Fruit fly (Drosophila melanogaster) whole organism, embryonic: Measurements from ENCODE around the gene Srrm234.
A peak's percentile ranks its signal among the peaks of the same experiment; 100 is the strongest.

Experiments
- Blimp-1 ChIP-seq: fragments of 200-800 bp; sonication (Bioruptor generic); optimal IDR thresholded peaks from 3 replicates; lab custom pipeline; 2018; ENCODE audit warnings: missing biosample characterization, missing genetic modification characterization, mild to moderate bottlenecking, moderate library complexity, missing genetic modification reagents
- CG10321 ChIP-seq: fragments of 200-800 bp; sonication (Bioruptor generic); IDR thresholded peaks from 2 replicates; pipeline ENCODE4 v1.3.6; 2022; ENCODE audit warnings: missing biosample characterization, missing genetic modification characterization
- CG10431 ChIP-seq: fragments of 200-800 bp; sonication (Bioruptor generic); optimal IDR thresholded peaks from 3 replicates; lab custom pipeline; 2018; ENCODE audit warnings: missing biosample characterization, mild to moderate bottlenecking, missing genetic modification characterization
- CG10543 ChIP-seq: fragments of 200-800 bp; sonication (Bioruptor generic); optimal IDR thresholded peaks from 3 replicates; lab custom pipeline; 2017; ENCODE audit warnings: missing biosample characterization, mild to moderate bottlenecking, missing genetic modification characterization, moderate library complexity
- CG11085 ChIP-seq: fragments of 200-800 bp; sonication (Bioruptor generic); IDR thresholded peaks from 2 replicates; pipeline ENCODE4 v1.3.6; 2022; ENCODE audit warnings: missing biosample characterization, missing genetic modification characterization
- CG11696 ChIP-seq: fragments of 200-800 bp; sonication (Bioruptor generic); IDR thresholded peaks from 2 replicates; pipeline ENCODE4 v1.3.6; 2022; ENCODE audit warnings: missing biosample characterization, missing genetic modification characterization
- CG12659 ChIP-seq: fragments of 200-800 bp; sonication (Bioruptor generic); optimal IDR thresholded peaks from 3 replicates; lab custom pipeline; 2017; ENCODE audit warnings: mild to moderate bottlenecking, missing biosample characterization, missing genetic modification reagents, missing genetic modification characterization
- CG13775 ChIP-seq: fragments of 200-800 bp; sonication (Bioruptor generic); optimal IDR thresholded peaks from 3 replicates; lab custom pipeline; 2017; ENCODE audit warnings: missing biosample characterization, mild to moderate bottlenecking, missing genetic modification characterization
- CG14710 ChIP-seq: fragments of 200-800 bp; sonication (Bioruptor generic); optimal IDR thresholded peaks from 3 replicates; lab custom pipeline; 2019; ENCODE audit warnings: missing biosample characterization, mild to moderate bottlenecking, missing genetic modification characterization, moderate library complexity
- CG15601 ChIP-seq: fragments of 200-800 bp; sonication (Bioruptor generic); optimal IDR thresholded peaks from 3 replicates; lab custom pipeline; 2019; ENCODE audit warnings: missing biosample characterization, mild to moderate bottlenecking, missing genetic modification characterization, moderate library complexity
- CG3065 ChIP-seq: fragments of 200-800 bp; sonication (Bioruptor generic); optimal IDR thresholded peaks from 2 replicates; lab custom pipeline; 2016; ENCODE audit warnings: missing biosample characterization, missing genetic modification characterization
- CG3163 ChIP-seq: fragments of 200-800 bp; sonication (Bioruptor generic); optimal IDR thresholded peaks from 3 replicates; lab custom pipeline; 2016; ENCODE audit warnings: missing biosample characterization, missing genetic modification characterization
- CG3281 ChIP-seq: fragments of 200-800 bp; sonication (Bioruptor generic); optimal IDR thresholded peaks from 3 replicates; lab custom pipeline; 2017; ENCODE audit warnings: missing biosample characterization, mild to moderate bottlenecking, missing genetic modification characterization
- CG3995 ChIP-seq: fragments of 200-800 bp; sonication (Bioruptor generic); optimal IDR thresholded peaks from 3 replicates; lab custom pipeline; 2016; ENCODE audit warnings: missing biosample characterization, missing genetic modification characterization
- CG4404 ChIP-seq: fragments of 200-800 bp; sonication (Bioruptor generic); IDR thresholded peaks from 2 replicates; pipeline ENCODE4 v1.3.6; 2022; ENCODE audit warnings: missing biosample characterization, missing genetic modification characterization
- CHES-1-like ChIP-seq: fragments of 200-800 bp; sonication (Bioruptor generic); optimal IDR thresholded peaks from 2 replicates; lab custom pipeline; 2016; ENCODE audit warnings: missing biosample characterization, missing genetic modification characterization
- Dll ChIP-seq: fragments of 200-800 bp; sonication (Bioruptor generic); IDR thresholded peaks from 4 replicates; pipeline ENCODE4 v1.3.6; 2022; ENCODE audit warnings: missing biosample characterization, missing genetic modification characterization; ENCODE audit not compliant: partially characterized antibody
- Fer1 ChIP-seq: fragments of 200-800 bp; sonication (Bioruptor generic); optimal IDR thresholded peaks from 2 replicates; lab custom pipeline; 2017; ENCODE audit warnings: missing biosample characterization, mild to moderate bottlenecking, missing genetic modification characterization
- H2.0 ChIP-seq: fragments of 200-800 bp; sonication (Bioruptor generic); IDR thresholded peaks from 2 replicates; pipeline ENCODE4 v1.3.6; 2022; ENCODE audit warnings: missing biosample characterization, missing genetic modification characterization
- Lhr ChIP-seq: fragments of 200-800 bp; sonication (Bioruptor generic); optimal IDR thresholded peaks from 3 replicates; lab custom pipeline; 2017; ENCODE audit warnings: mild to moderate bottlenecking, missing biosample characterization, missing genetic modification reagents, missing genetic modification characterization
- Nf-YC ChIP-seq: fragments of 200-800 bp; optimal IDR thresholded peaks from 3 replicates; lab custom pipeline; 2019; ENCODE audit warnings: missing biosample characterization, mild to moderate bottlenecking, missing genetic modification characterization, moderate library complexity
- Six4 ChIP-seq: fragments of 200-800 bp; sonication (Bioruptor generic); optimal IDR thresholded peaks from 2 replicates; lab custom pipeline; 2016; ENCODE audit warnings: missing biosample characterization, missing genetic modification characterization
- Ssrp ChIP-seq: fragments of 200-800 bp; sonication (Bioruptor generic); optimal IDR thresholded peaks from 2 replicates; lab custom pipeline; 2018; ENCODE audit warnings: missing biosample characterization, mild to moderate bottlenecking, missing genetic modification characterization, moderate library complexity
- abd-A ChIP-seq: fragments of 200-800 bp; sonication (Bioruptor generic); optimal IDR thresholded peaks from 3 replicates; lab custom pipeline; 2019; ENCODE audit warnings: missing biosample characterization, mild to moderate bottlenecking, missing genetic modification characterization, moderate library complexity
- ac ChIP-seq: fragments of 200-800 bp; sonication (Bioruptor generic); optimal IDR thresholded peaks from 3 replicates; lab custom pipeline; 2017; ENCODE audit warnings: missing biosample characterization, mild to moderate bottlenecking, missing genetic modification characterization
- al ChIP-seq: fragments of 200-800 bp; sonication (Bioruptor generic); IDR thresholded peaks from 2 replicates; pipeline ENCODE4 v1.3.6; 2022; ENCODE audit warnings: missing biosample characterization, missing genetic modification characterization
- ara ChIP-seq: fragments of 200-800 bp; sonication (Bioruptor generic); IDR thresholded peaks from 2 replicates; pipeline ENCODE4 v1.3.6; 2022; ENCODE audit warnings: missing biosample characterization, missing genetic modification characterization
- caup ChIP-seq: fragments of 200-800 bp; sonication (Bioruptor generic); optimal IDR thresholded peaks from 3 replicates; lab custom pipeline; 2017; ENCODE audit warnings: missing biosample characterization, mild to moderate bottlenecking, missing genetic modification characterization, moderate library complexity; ENCODE audit not compliant: severe bottlenecking
- chif ChIP-seq, 2 experiments: fragments of 200-800 bp; sonication (Bioruptor generic); optimal IDR thresholded peaks; 3 replicates each; lab custom pipeline; 2016; ENCODE audit warnings: missing biosample characterization in 2 of 2, missing genetic modification characterization in 2 of 2
- chm ChIP-seq: fragments of 200-800 bp; sonication (Bioruptor generic); IDR thresholded peaks from 2 replicates; pipeline ENCODE4 v1.3.6; 2022; ENCODE audit warnings: missing biosample characterization, missing genetic modification characterization
- chn ChIP-seq: fragments of 200-800 bp; sonication (Bioruptor generic); optimal IDR thresholded peaks from 2 replicates; lab custom pipeline; 2016; ENCODE audit warnings: missing biosample characterization, missing genetic modification characterization
- ci ChIP-seq: fragments of 200-800 bp; sonication (Bioruptor generic); IDR thresholded peaks from 3 replicates; pipeline ENCODE4 v1.3.6; 2022; ENCODE audit warnings: missing biosample characterization, missing genetic modification characterization
- dimm ChIP-seq: fragments of 200-800 bp; sonication (Bioruptor generic); IDR thresholded peaks from 2 replicates; pipeline ENCODE4 v1.3.6; 2022; ENCODE audit warnings: missing biosample characterization, missing genetic modification characterization
- dpn ChIP-seq, 2 experiments: fragments of 200-800 bp; sonication (Bioruptor generic); optimal IDR thresholded peaks; 3 replicates each; lab custom pipeline; 2016; ENCODE audit warnings: missing biosample characterization in 2 of 2, missing genetic modification characterization in 2 of 2
- fru ChIP-seq: fragments of >200 bp; optimal IDR thresholded peaks from 2 replicates; lab custom pipeline; 2017
- hbn ChIP-seq: fragments of 200-800 bp; sonication (Bioruptor generic); IDR thresholded peaks from 2 replicates; pipeline ENCODE4 v1.3.6; 2022; ENCODE audit warnings: missing biosample characterization, missing genetic modification characterization; ENCODE audit not compliant: partially characterized antibody
- mam ChIP-seq: fragments of 200-800 bp; sonication (Bioruptor generic); optimal IDR thresholded peaks from 3 replicates; lab custom pipeline; 2016; ENCODE audit warnings: missing biosample characterization, missing genetic modification characterization
- mld ChIP-seq: fragments of 200-800 bp; sonication (Bioruptor generic); IDR thresholded peaks from 3 replicates; pipeline ENCODE4 v1.3.6; 2022; ENCODE audit warnings: missing biosample characterization, missing genetic modification characterization; ENCODE audit not compliant: partially characterized antibody
- pan ChIP-seq, 4 experiments: fragments of >200 bp in 3 of 4; fragments of 200-800 bp in 1 of 4; sonication (Bioruptor generic) in 1 of 4; optimal IDR thresholded peaks in 3 of 4; IDR thresholded peaks in 1 of 4; 2 replicates each; pipeline versions ENCODE4 v1.3.6 to Lab custom; 2017 to 2022; ENCODE audit warnings: missing biosample characterization in 2 of 4, missing genetic modification characterization in 2 of 4, mixed read lengths in 1 of 4
- peb ChIP-seq: fragments of 200-800 bp; sonication (Bioruptor generic); IDR thresholded peaks from 2 replicates; pipeline ENCODE4 v1.3.6; 2022; ENCODE audit warnings: missing biosample characterization, missing genetic modification characterization
- phol ChIP-seq: fragments of 200-800 bp; sonication (Bioruptor generic); optimal IDR thresholded peaks from 3 replicates; lab custom pipeline; 2018; ENCODE audit warnings: missing biosample characterization, mild to moderate bottlenecking, missing genetic modification characterization, moderate library complexity
- pros ChIP-seq: fragments of 200-800 bp; sonication (Bioruptor generic); optimal IDR thresholded peaks from 3 replicates; lab custom pipeline; 2019; ENCODE audit warnings: missing biosample characterization, mild to moderate bottlenecking, missing genetic modification characterization, moderate library complexity
- so ChIP-seq: fragments of 200-800 bp; sonication (Bioruptor generic); IDR thresholded peaks from 3 replicates; pipeline ENCODE4 v1.3.6; 2022; ENCODE audit warnings: missing biosample characterization, missing genetic modification characterization
- tap ChIP-seq: fragments of 200-800 bp; optimal IDR thresholded peaks from 3 replicates; lab custom pipeline; 2019; ENCODE audit warnings: missing biosample characterization, mild to moderate bottlenecking, missing genetic modification characterization, moderate library complexity
- tll ChIP-seq, 2 experiments: fragments of 200-800 bp in 1 of 2; fragments of >200 bp in 1 of 2; sonication (Bioruptor generic) in 1 of 2; optimal IDR thresholded peaks; 2 replicates each; lab custom pipeline; 2017 to 2019; ENCODE audit warnings: missing biosample characterization in 2 of 2, missing genetic modification characterization in 2 of 2, mild to moderate bottlenecking in 1 of 2, moderate library complexity in 1 of 2
- tup ChIP-seq: fragments of 200-800 bp; sonication (Bioruptor generic); optimal IDR thresholded peaks from 2 replicates; lab custom pipeline; 2016; ENCODE audit warnings: missing biosample characterization, mild to moderate bottlenecking, missing genetic modification characterization, moderate library complexity
- vvl ChIP-seq: fragments of 200-800 bp; sonication (Bioruptor generic); IDR thresholded peaks from 2 replicates; pipeline ENCODE4 v1.3.6; 2022; ENCODE audit warnings: missing biosample characterization, missing genetic modification characterization
- yki ChIP-seq: fragments of >200 bp; optimal IDR thresholded peaks from 3 replicates; lab custom pipeline; 2018

The Srrm234 gene

dm6 chr3L:1644920-1645567 lies 19.8 kb downstream of the Srrm234 start, which contains the start of the genes alphaCOP and CG13919 (continued):
- TF ChIP-seq CHES-1-like (GFP tag; lab: Kevin White, UChicago) (peak; percentile 91), CG15601 (tag; lab: Kevin White, UChicago) (peak; percentile 95), ara (GFP tag; lab: Robert Waterston, UW) (peak; percentile 96), CG10321 (GFP tag; lab: Robert Waterston, UW) (peak; percentile 83), Lhr (GFP tag; lab: Kevin White, UChicago) (peak; percentile 88), mam (GFP tag; lab: Kevin White, UChicago) (peak; percentile 95), Six4 (GFP tag; lab: Kevin White, UChicago) (peak; percentile 93), chn (GFP tag; lab: Kevin White, UChicago) (peak; percentile 96), fru (lab: Kevin White, UChicago) (no peak), CG10543 (GFP tag; lab: Kevin White, UChicago) (peak; percentile 90), yki (lab: Kevin White, UChicago) (no peak), CG3163 (peak; percentile 60), Ssrp (tag; lab: Kevin White, UChicago) (peak; percentile 96), CG10431 (GFP tag; lab: Kevin White, UChicago) (peak; percentile 83), pros (GFP tag; lab: Kevin White, UChicago) (peak; percentile 27), H2.0 (GFP tag; lab: Robert Waterston, UW) (peak; percentile 98), CG3281 (GFP tag; lab: Kevin White, UChicago) (peak; percentile 91), peb (GFP tag; lab: Robert Waterston, UW) (peak; percentile 87), CG11696 (GFP tag; lab: Robert Waterston, UW) (peak; percentile 88), CG4404 (GFP tag; lab: Robert Waterston, UW) (peak; percentile 94), pan (optimal IDR thresholded peaks at IDR 0.05; lab: Kevin White, UChicago) (no peak), pan (GFP tag; optimal IDR thresholded peaks at IDR 0.05 in 1 of 2, IDR thresholded peaks at IDR 0.05 in 1 of 2) (peak in 1 of 2 experiments; percentile 97), phol (peak; percentile 93), CG12659 (GFP tag; lab: Kevin White, UChicago) (peak; percentile 98), vvl (peak; percentile 97), ci (GFP tag; lab: Robert Waterston, UW) (peak; percentile 97), CG14710 (tag; lab: Kevin White, UChicago) (peak; percentile 99), chif (GFP tag; optimal IDR thresholded peaks at IDR 0.05; lab: Kevin White, UChicago) (peak; percentile 91 to 96), CG11085 (GFP tag; lab: Robert Waterston, UW) (peak; percentile 96), Blimp-1 (GFP tag; lab: Kevin White, UChicago) (peak; percentile 88), CG3065 (peak; percentile 95), caup (peak; percentile 94), CG13775 (GFP tag; lab: Kevin White, UChicago) (peak; percentile 96), dimm (GFP tag; lab: Robert Waterston, UW) (peak; percentile 95), CG3995 (peak; percentile 83), Dll (GFP tag; lab: Robert Waterston, UW) (peak; percentile 44; the same call in 2 of the 4 replicates), mld (GFP tag; lab: Robert Waterston, UW) (no peak), dpn (GFP tag; optimal IDR thresholded peaks at IDR 0.05; lab: Kevin White, UChicago) (peak; percentile 95 to 98), al (GFP tag; lab: Robert Waterston, UW) (peak; percentile 94), so (GFP tag; lab: Robert Waterston, UW) (peak; percentile 97), hbn (GFP tag; lab: Robert Waterston, UW) (0 out of 2 replicates have a peak, but pooled peaks have one; percentile 18), tll (GFP tag; optimal IDR thresholded peaks at IDR 0.05; lab: Kevin White, UChicago) (peak in 1 of 2 experiments; percentile 62), chm (GFP tag; lab: Robert Waterston, UW) (peak; percentile 98), Fer1 (GFP tag; lab: Kevin White, UChicago) (peak; percentile 91), ac (GFP tag; lab: Kevin White, UChicago) (peak; percentile 84), Nf-YC (tag; lab: Kevin White, UChicago) (peak; percentile 85), tup (peak; percentile 88), abd-A (no peak), tap (tag; lab: Kevin White, UChicago) (peak; percentile 92)
